Fruit fly (Drosophila melanogaster): ENCODE data around the gene CG4042.

- TF ChIP-seq psq (optimal IDR thresholded peaks at IDR 0.05): no peak
- no peak for TF ChIP-seq EcR (GFP tag; optimal IDR thresholded peaks at IDR 0.05)
Observed at dm6 chr3L:20755585-20755984, 15.7 kb downstream of the CG4042 start, which contains the start of gene CG33912.

Data from whole organism.